Fruit fly (Drosophila melanogaster): ENCODE measurements around the gene CG42591.

dm6 chr3L:8028493-8029193 lies 41.1 kb downstream of the CG42591 start:
- TF ChIP-seq Myc (optimal IDR thresholded peaks at IDR 0.05) (no peak), h (optimal IDR thresholded peaks at IDR 0.05) (no peak), ttk (optimal IDR thresholded peaks at IDR 0.05) (no peak), insv (optimal IDR thresholded peaks at IDR 0.05) (no peak), psq (optimal IDR thresholded peaks at IDR 0.05) (no peak), Sin3A (optimal IDR thresholded peaks at IDR 0.05) (no peak)

Measured in Kc167 (cell line).